Fruit fly (Drosophila melanogaster) whole organism, prepupa: ENCODE results near the gene CCHa2.

Source experiments
- Blimp-1 ChIP-seq: fragments of 200-800 bp; sonication (Bioruptor generic); optimal IDR thresholded peaks from 3 replicates; lab custom pipeline; 2017; ENCODE audit warnings: missing biosample characterization, missing genetic modification characterization, mild to moderate bottlenecking, moderate library complexity, missing genetic modification reagents
- CG10631 ChIP-seq: fragments of 200-800 bp; sonication (Bioruptor generic); optimal IDR thresholded peaks from 2 replicates; lab custom pipeline; 2016; ENCODE audit warnings: missing biosample characterization, missing genetic modification characterization
- CG10669 ChIP-seq: fragments of 200-800 bp; sonication (Bioruptor generic); optimal IDR thresholded peaks from 3 replicates; lab custom pipeline; 2018; ENCODE audit warnings: missing biosample characterization, mild to moderate bottlenecking, missing genetic modification characterization, moderate library complexity
- CG11294 ChIP-seq: fragments of 200-800 bp; sonication (Bioruptor generic); IDR thresholded peaks from 2 replicates; pipeline ENCODE4 v1.3.6; 2022; ENCODE audit warnings: missing biosample characterization, missing genetic modification characterization
- CG11902 ChIP-seq: fragments of 200-800 bp; sonication (Bioruptor generic); optimal IDR thresholded peaks from 3 replicates; lab custom pipeline; 2016; ENCODE audit warnings: missing biosample characterization, missing genetic modification characterization
- CG1621 ChIP-seq: fragments of 200-800 bp; sonication (Bioruptor generic); optimal IDR thresholded peaks from 3 replicates; lab custom pipeline; 2018; ENCODE audit warnings: missing biosample characterization, mild to moderate bottlenecking, missing genetic modification characterization
- CG16779 ChIP-seq: fragments of 200-800 bp; sonication (Bioruptor generic); optimal IDR thresholded peaks from 3 replicates; lab custom pipeline; 2017; ENCODE audit warnings: missing biosample characterization, mild to moderate bottlenecking, missing genetic modification characterization
- CG31627 ChIP-seq: fragments of 200-800 bp; sonication (Bioruptor generic); optimal IDR thresholded peaks from 3 replicates; lab custom pipeline; 2016; ENCODE audit warnings: missing biosample characterization, missing genetic modification characterization
- CG32006 ChIP-seq: fragments of 200-800 bp; sonication (Bioruptor generic); optimal IDR thresholded peaks from 3 replicates; lab custom pipeline; 2017; ENCODE audit warnings: missing biosample characterization, mild to moderate bottlenecking, missing genetic modification characterization
- CG34406 ChIP-seq: fragments of 200-800 bp; sonication (Bioruptor generic); optimal IDR thresholded peaks from 3 replicates; lab custom pipeline; 2016; ENCODE audit warnings: missing biosample characterization, missing genetic modification characterization
- CG4318 ChIP-seq: fragments of 200-800 bp; sonication (Bioruptor generic); optimal IDR thresholded peaks from 3 replicates; lab custom pipeline; 2017; ENCODE audit warnings: missing biosample characterization, mild to moderate bottlenecking, missing genetic modification characterization
- CG6163 ChIP-seq: fragments of 200-800 bp; sonication (Bioruptor generic); IDR thresholded peaks from 3 replicates; pipeline ENCODE4 v1.3.6; 2022; ENCODE audit warnings: missing biosample characterization, missing genetic modification characterization
- CG6276 ChIP-seq: fragments of 200-800 bp; sonication (Bioruptor generic); optimal IDR thresholded peaks from 2 replicates; lab custom pipeline; 2017; ENCODE audit warnings: missing biosample characterization, mild to moderate bottlenecking, missing genetic modification characterization
- CG6792 ChIP-seq: fragments of 200-800 bp; sonication (Bioruptor generic); optimal IDR thresholded peaks from 3 replicates; lab custom pipeline; 2016; ENCODE audit warnings: missing biosample characterization, missing genetic modification characterization
- CG6808 ChIP-seq: fragments of 200-800 bp; sonication (Bioruptor generic); optimal IDR thresholded peaks from 3 replicates; lab custom pipeline; 2017; ENCODE audit warnings: missing biosample characterization, missing genetic modification characterization, mild to moderate bottlenecking, moderate library complexity, missing genetic modification reagents
- CG6854 ChIP-seq: fragments of 200-800 bp; sonication (Bioruptor generic); optimal IDR thresholded peaks from 2 replicates; lab custom pipeline; 2017; ENCODE audit warnings: missing biosample characterization, mild to moderate bottlenecking, missing genetic modification characterization
- CG7368 ChIP-seq: fragments of 200-800 bp; sonication (Bioruptor generic); optimal IDR thresholded peaks from 3 replicates; lab custom pipeline; 2016; ENCODE audit warnings: missing biosample characterization, missing genetic modification characterization
- CG8119 ChIP-seq: fragments of 200-800 bp; sonication (Bioruptor generic); IDR thresholded peaks from 3 replicates; pipeline ENCODE4 v1.3.6; 2022; ENCODE audit warnings: missing biosample characterization, missing genetic modification characterization
- CG8319 ChIP-seq: fragments of 200-800 bp; sonication (Bioruptor generic); optimal IDR thresholded peaks from 3 replicates; lab custom pipeline; 2016; ENCODE audit warnings: missing biosample characterization, missing genetic modification characterization
- CG8632 ChIP-seq: fragments of 200-800 bp; sonication (Bioruptor generic); optimal IDR thresholded peaks from 3 replicates; lab custom pipeline; 2016; ENCODE audit warnings: missing biosample characterization, missing genetic modification characterization
- Eip75B ChIP-seq: fragments of 200-800 bp; sonication (Bioruptor generic); optimal IDR thresholded peaks from 3 replicates; lab custom pipeline; 2016; ENCODE audit warnings: missing biosample characterization, missing genetic modification characterization
- Eip78C ChIP-seq: fragments of 200-800 bp; sonication (Bioruptor generic); peaks from one replicate; lab custom pipeline; 2016; ENCODE audit warnings: missing biosample characterization, missing genetic modification characterization
- Eip93F ChIP-seq: fragments of 200-800 bp; sonication (Bioruptor generic); optimal IDR thresholded peaks from 2 replicates; lab custom pipeline; 2016; ENCODE audit warnings: missing biosample characterization, mild to moderate bottlenecking, missing genetic modification characterization
- Ets21C ChIP-seq: fragments of 200-800 bp; sonication (Bioruptor generic); optimal IDR thresholded peaks from 3 replicates; lab custom pipeline; 2016; ENCODE audit warnings: missing biosample characterization, missing genetic modification characterization
- Ets96B ChIP-seq: fragments of 200-800 bp; optimal IDR thresholded peaks from 2 replicates; lab custom pipeline; 2019; ENCODE audit warnings: missing biosample characterization, mild to moderate bottlenecking, missing genetic modification characterization, moderate library complexity
- Gug ChIP-seq: fragments of 200-800 bp; sonication (Bioruptor generic); IDR thresholded peaks from 2 replicates; pipeline ENCODE4 v1.3.6; 2022; ENCODE audit warnings: missing biosample characterization, missing genetic modification characterization
- Hr4 ChIP-seq: fragments of 200-800 bp; sonication (Bioruptor generic); optimal IDR thresholded peaks from 3 replicates; lab custom pipeline; 2016; ENCODE audit warnings: missing biosample characterization, missing genetic modification characterization
- Lpt ChIP-seq: fragments of 200-800 bp; sonication (Bioruptor generic); optimal IDR thresholded peaks from 3 replicates; lab custom pipeline; 2016; ENCODE audit warnings: missing biosample characterization, missing genetic modification characterization
- Met ChIP-seq: fragments of 200-800 bp; sonication (Bioruptor generic); optimal IDR thresholded peaks from 3 replicates; lab custom pipeline; 2016; ENCODE audit warnings: missing biosample characterization, missing genetic modification characterization
- OdsH ChIP-seq: fragments of 200-800 bp; sonication (Bioruptor generic); optimal IDR thresholded peaks from 3 replicates; lab custom pipeline; 2016; ENCODE audit warnings: missing biosample characterization, missing genetic modification characterization
- Smox ChIP-seq: fragments of 200-800 bp; sonication (Bioruptor generic); optimal IDR thresholded peaks from 3 replicates; lab custom pipeline; 2016; ENCODE audit warnings: missing biosample characterization, missing genetic modification characterization
- Sox14 ChIP-seq: fragments of 200-800 bp; sonication (Bioruptor generic); optimal IDR thresholded peaks from 3 replicates; lab custom pipeline; 2016; ENCODE audit warnings: missing biosample characterization, missing genetic modification characterization
- Sox15 ChIP-seq: fragments of 200-800 bp; sonication (Bioruptor generic); optimal IDR thresholded peaks from 3 replicates; lab custom pipeline; 2016; ENCODE audit warnings: missing biosample characterization, missing genetic modification characterization
- achi ChIP-seq: fragments of 200-800 bp; sonication (Bioruptor generic); optimal IDR thresholded peaks from 3 replicates; lab custom pipeline; 2016; ENCODE audit warnings: missing biosample characterization, missing genetic modification characterization
- acj6 ChIP-seq: fragments of 200-800 bp; sonication (Bioruptor generic); optimal IDR thresholded peaks from 3 replicates; lab custom pipeline; 2016; ENCODE audit warnings: missing biosample characterization, missing genetic modification characterization
- cyc ChIP-seq: fragments of 200-800 bp; sonication (Bioruptor generic); optimal IDR thresholded peaks from 3 replicates; lab custom pipeline; 2016; ENCODE audit warnings: missing biosample characterization, missing genetic modification characterization
- dsx ChIP-seq: fragments of 200-800 bp; optimal IDR thresholded peaks from 3 replicates; lab custom pipeline; 2019; ENCODE audit warnings: missing biosample characterization, mild to moderate bottlenecking, missing genetic modification characterization, moderate library complexity; ENCODE audit not compliant: poor library complexity, severe bottlenecking
- esn ChIP-seq: fragments of 200-800 bp; sonication (Bioruptor generic); optimal IDR thresholded peaks from 2 replicates; lab custom pipeline; 2016; ENCODE audit warnings: missing biosample characterization, mild to moderate bottlenecking, missing genetic modification characterization, moderate library complexity
- fd85E ChIP-seq: fragments of 200-800 bp; sonication (Bioruptor generic); optimal IDR thresholded peaks from 3 replicates; lab custom pipeline; 2016; ENCODE audit warnings: missing biosample characterization, missing genetic modification characterization
- lz ChIP-seq: fragments of 200-800 bp; sonication (Bioruptor generic); optimal IDR thresholded peaks from 3 replicates; lab custom pipeline; 2016; ENCODE audit warnings: missing biosample characterization, missing genetic modification characterization
- pdm3 ChIP-seq: fragments of 200-800 bp; sonication (Bioruptor generic); optimal IDR thresholded peaks from 3 replicates; lab custom pipeline; 2016; ENCODE audit warnings: missing biosample characterization, missing genetic modification characterization
- salr ChIP-seq, 2 experiments: fragments of 200-800 bp; sonication (Bioruptor generic); optimal IDR thresholded peaks; 3 replicates each; lab custom pipeline; 2016 to 2018; ENCODE audit warnings: missing biosample characterization in 2 of 2, missing genetic modification characterization in 2 of 2, mild to moderate bottlenecking in 1 of 2
- spab ChIP-seq: fragments of 200-800 bp; sonication (Bioruptor generic); optimal IDR thresholded peaks from 2 replicates; lab custom pipeline; 2017; ENCODE audit warnings: missing biosample characterization, mild to moderate bottlenecking, missing genetic modification characterization, missing genetic modification reagents
- topi ChIP-seq: fragments of 200-800 bp; sonication (Bioruptor generic); optimal IDR thresholded peaks from 3 replicates; lab custom pipeline; 2016; ENCODE audit warnings: missing biosample characterization, missing genetic modification characterization
- vri ChIP-seq: fragments of 200-800 bp; sonication (Bioruptor generic); optimal IDR thresholded peaks from 3 replicates; lab custom pipeline; 2016; ENCODE audit warnings: missing biosample characterization, mild to moderate bottlenecking, missing genetic modification characterization

The CCHa2 gene

DNA sequence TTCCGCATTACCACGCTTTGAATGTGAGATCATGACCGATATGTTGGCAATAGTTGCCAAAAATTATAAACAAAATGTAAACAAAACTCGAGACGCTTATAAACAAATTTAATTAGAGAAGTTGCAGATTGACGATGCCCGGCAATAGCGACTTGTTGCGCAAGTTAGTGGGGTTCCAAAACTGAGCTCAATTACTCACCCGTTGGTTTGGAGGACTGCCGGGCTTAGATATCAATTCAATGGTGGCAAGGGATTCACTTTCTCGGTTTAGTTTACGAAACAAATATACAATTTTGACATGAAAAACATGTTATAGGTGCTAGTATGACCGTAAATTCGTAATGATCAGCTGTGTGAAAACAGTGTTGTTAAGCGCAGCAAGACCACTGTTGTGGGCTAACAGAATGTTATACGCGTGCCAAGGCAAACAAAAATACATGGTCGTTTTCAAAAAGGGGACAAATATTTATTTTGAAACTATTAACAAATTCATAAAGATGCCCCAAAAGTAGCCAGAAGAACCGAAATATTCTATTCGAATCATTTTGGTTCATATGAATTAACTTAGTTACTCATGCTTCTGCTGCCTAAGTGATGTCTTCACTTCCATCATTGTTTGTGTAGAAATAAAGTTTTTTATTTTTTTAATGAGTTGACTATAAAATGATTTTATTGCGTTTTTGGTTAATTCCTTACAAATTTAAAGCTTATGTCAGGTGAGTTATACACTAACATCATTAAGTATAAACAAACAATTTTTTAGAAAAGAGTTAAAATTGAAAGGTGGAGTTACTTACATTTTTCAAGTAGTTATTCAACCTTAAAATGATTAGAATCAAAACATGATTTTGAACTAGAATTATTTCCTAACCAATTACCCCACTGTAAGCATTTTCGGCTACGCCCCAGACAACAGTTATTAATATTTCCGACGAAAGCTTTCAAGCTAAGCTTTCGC, 28.2 kb downstream of the CCHa2 start, which contains the start of gene Elp6 (continued):
- TF ChIP-seq lz (GFP tag; lab: Kevin White, UChicago) (peak; percentile 88), salr (GFP tag; optimal IDR thresholded peaks at IDR 0.05; lab: Kevin White, UChicago) (peak in 1 of 2 experiments; percentile 93), Eip75B (GFP tag; lab: Kevin White, UChicago) (peak; percentile 90), CG6808 (peak; percentile 79), OdsH (GFP tag; lab: Kevin White, UChicago) (peak; percentile 85), CG11294 (GFP tag; lab: Robert Waterston, UW) (peak; percentile 29; the same call in 1 of the 2 replicates), acj6 (GFP tag; lab: Kevin White, UChicago) (peak; percentile 82), dsx (GFP tag; lab: Kevin White, UChicago) (peak; percentile 54), CG8632 (peak; percentile 82), CG6276 (GFP tag; lab: Kevin White, UChicago) (peak; percentile 79), Hr4 (GFP tag; lab: Kevin White, UChicago) (peak; percentile 89), CG10631 (GFP tag; lab: Kevin White, UChicago) (peak; percentile 88), Met (GFP tag; lab: Kevin White, UChicago) (peak; percentile 85), Blimp-1 (GFP tag; lab: Kevin White, UChicago) (peak; percentile 60), Eip93F (GFP tag; lab: Kevin White, UChicago) (no peak), CG8319 (peak; percentile 78), esn (peak; percentile 94), CG8119 (GFP tag; lab: Robert Waterston, UW) (peak; percentile 56; the same call in 2 of the 3 replicates), Ets96B (peak; percentile 74), spab (peak; percentile 79), CG6792 (GFP tag; lab: Kevin White, UChicago) (peak; percentile 80), pdm3 (GFP tag; lab: Kevin White, UChicago) (peak; percentile 90), topi (GFP tag; lab: Kevin White, UChicago) (peak; percentile 89), CG7368 (peak; percentile 70), CG16779 (tag; lab: Kevin White, UChicago) (peak; percentile 21), CG34406 (GFP tag; lab: Kevin White, UChicago) (peak; percentile 82), CG6163 (GFP tag; lab: Robert Waterston, UW) (peak; percentile 73)

DNA sequence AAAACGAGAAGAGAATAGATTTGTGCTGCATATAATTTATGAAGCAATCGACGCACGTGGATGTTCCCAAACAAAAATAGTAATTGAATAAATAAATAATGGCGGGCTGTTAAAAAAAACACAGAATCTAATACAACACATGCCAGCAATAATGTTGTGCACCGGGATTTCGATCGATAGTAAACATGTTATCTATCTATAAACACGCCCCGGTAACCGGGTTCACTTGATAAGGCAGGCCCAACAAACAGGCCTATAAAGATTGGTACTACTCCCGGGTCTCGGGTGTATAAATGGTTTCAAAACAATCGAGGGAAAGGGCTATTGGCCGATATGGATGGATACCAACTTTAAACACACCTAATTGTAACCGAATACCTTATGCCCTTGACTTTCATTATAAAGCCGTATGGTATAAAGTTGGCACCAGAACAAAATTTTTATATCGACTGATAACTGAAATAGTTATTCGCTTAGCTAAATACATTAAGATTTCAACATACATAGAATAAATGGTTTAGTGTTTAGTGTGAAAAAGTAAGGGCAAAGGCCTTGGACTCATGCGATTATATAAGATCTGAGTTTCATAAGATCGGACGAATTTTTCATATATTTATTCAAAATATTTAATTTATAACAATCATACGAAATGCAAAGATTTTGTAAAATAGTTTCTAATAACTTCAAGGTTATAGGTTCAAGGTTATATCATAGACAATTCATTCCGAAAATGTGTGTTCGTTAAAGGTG, 29.2 kb downstream of the CCHa2 start:
- TF ChIP-seq CG32006 (GFP tag; lab: Kevin White, UChicago) (peak; percentile 51), cyc (GFP tag; lab: Kevin White, UChicago) (no peak), Sox15 (GFP tag; lab: Kevin White, UChicago) (no peak), Eip78C (GFP tag; lab: Kevin White, UChicago) (peak; percentile 48), CG6792 (GFP tag; lab: Kevin White, UChicago) (no peak), salr (GFP tag; optimal IDR thresholded peaks at IDR 0.05; lab: Kevin White, UChicago) (no peak), CG4318 (GFP tag; lab: Kevin White, UChicago) (no peak), CG8319 (no peak), Lpt (GFP tag; lab: Kevin White, UChicago) (no peak), achi (no peak), Blimp-1 (GFP tag; lab: Kevin White, UChicago) (no peak), CG6163 (GFP tag; lab: Robert Waterston, UW) (no peak), fd85E (no peak), lz (GFP tag; lab: Kevin White, UChicago) (no peak), CG31627 (GFP tag; lab: Kevin White, UChicago) (no peak), CG1621 (tag; lab: Kevin White, UChicago) (no peak), Ets21C (GFP tag; lab: Kevin White, UChicago) (no peak), Met (GFP tag; lab: Kevin White, UChicago) (no peak), CG34406 (GFP tag; lab: Kevin White, UChicago) (peak; percentile 23), Smox (GFP tag; lab: Kevin White, UChicago) (no peak), CG10669 (GFP tag; lab: Kevin White, UChicago) (no peak), Sox14 (GFP tag; lab: Kevin White, UChicago) (no peak), esn (peak; percentile 7), CG11902 (GFP tag; lab: Kevin White, UChicago) (no peak), CG16779 (tag; lab: Kevin White, UChicago) (no peak), CG6854 (GFP tag; lab: Kevin White, UChicago) (no peak), Gug (GFP tag; lab: Robert Waterston, UW) (no peak), OdsH (GFP tag; lab: Kevin White, UChicago) (peak; percentile 5), CG11294 (GFP tag; lab: Robert Waterston, UW) (no peak), vri (peak; percentile 45)
